Fruit fly (Drosophila melanogaster) whole organism, wandering third instar larva: ENCODE data around the gene shop.

Source experiments
- Abd-B ChIP-seq: fragments of >200 bp; optimal IDR thresholded peaks from 2 replicates; lab custom pipeline; 2017; ENCODE audit warnings: missing biosample characterization, missing genetic modification characterization
- CG32264 ChIP-seq: fragments of 200-800 bp; sonication (Bioruptor generic); optimal IDR thresholded peaks from 2 replicates; lab custom pipeline; 2016; ENCODE audit warnings: missing biosample characterization, missing genetic modification characterization
- Dfd ChIP-seq: fragments of >200 bp; optimal IDR thresholded peaks from 2 replicates; lab custom pipeline; 2017; ENCODE audit warnings: missing biosample characterization, missing genetic modification characterization
- Dif ChIP-seq: fragments of 200-275, 200-300 bp; sonication (Bioruptor generic); optimal IDR thresholded peaks from 2 replicates; lab custom pipeline; 2018; ENCODE audit warnings: missing biosample characterization, missing genetic modification characterization; ENCODE audit not compliant: partially characterized antibody
- Myc ChIP-seq: fragments of >200 bp; optimal IDR thresholded peaks from 2 replicates; lab custom pipeline; 2017
- br ChIP-seq: fragments of 200-800 bp; sonication (Bioruptor generic); optimal IDR thresholded peaks from 2 replicates; lab custom pipeline; 2016; ENCODE audit warnings: missing biosample characterization, missing genetic modification characterization
- jim ChIP-seq: fragments of 175-275, 200-325 bp; sonication (Bioruptor generic); optimal IDR thresholded peaks from 2 replicates; lab custom pipeline; 2016; ENCODE audit warnings: missing biosample characterization, mild to moderate bottlenecking, missing genetic modification characterization
- pan ChIP-seq: fragments of >200 bp; optimal IDR thresholded peaks from 2 replicates; lab custom pipeline; 2017
- psq ChIP-seq: fragments of 200-800 bp; sonication (Bioruptor generic); optimal IDR thresholded peaks from 3 replicates; lab custom pipeline; 2017; ENCODE audit warnings: missing biosample characterization, mild to moderate bottlenecking, missing genetic modification characterization, moderate library complexity
- sv ChIP-seq: fragments of 200-800 bp; sonication (Bioruptor generic); optimal IDR thresholded peaks from 3 replicates; lab custom pipeline; 2016; ENCODE audit warnings: missing biosample characterization, missing genetic modification characterization
- usp ChIP-seq: fragments of >200 bp; optimal IDR thresholded peaks from 2 replicates; lab custom pipeline; 2017; ENCODE audit warnings: missing biosample characterization, missing genetic modification characterization

DNA sequence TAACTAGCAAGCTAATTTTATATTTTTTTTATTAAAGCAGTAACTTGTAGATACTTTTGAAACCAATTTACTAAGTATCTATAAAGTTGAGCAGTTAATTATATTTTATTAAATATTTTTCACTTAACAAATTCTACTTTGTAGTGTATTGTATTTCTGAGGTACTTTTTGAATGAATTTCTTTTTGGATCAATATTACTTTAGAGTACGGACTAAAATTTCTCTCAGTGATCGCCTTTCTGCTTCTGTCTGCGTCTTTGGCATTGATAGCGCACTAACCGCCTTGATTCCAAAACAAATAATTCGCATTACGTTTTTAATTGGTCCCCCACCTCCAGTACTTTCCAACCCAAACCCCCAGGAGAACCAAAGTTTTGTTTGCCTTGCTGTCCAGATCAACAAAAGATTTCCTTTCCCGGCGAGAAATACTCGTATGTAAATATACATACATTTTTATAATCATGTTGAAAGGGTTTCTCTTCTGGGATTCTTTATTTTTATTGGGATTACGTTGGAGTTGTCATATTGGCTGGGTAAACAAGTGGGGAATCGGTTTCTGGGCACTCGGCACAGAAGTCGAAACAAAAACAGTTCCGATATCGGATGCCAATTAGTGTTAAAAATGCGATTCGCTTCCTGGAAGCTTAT is 9.3 kb downstream of the shop start:
- TF ChIP-seq Dif (GFP tag; lab: Kevin White, UChicago) (no peak), Myc (lab: Kevin White, UChicago) (no peak), sv (GFP tag; lab: Kevin White, UChicago) (no peak), pan (lab: Kevin White, UChicago) (no peak), Dfd (GFP tag; lab: Kevin White, UChicago) (no peak), CG32264 (GFP tag; lab: Kevin White, UChicago) (no peak), Abd-B (GFP tag; lab: Kevin White, UChicago) (no peak), jim (GFP tag; lab: Kevin White, UChicago) (no peak), usp (no peak), br (no peak), psq (peak; percentile 2)
